Fruit fly (Drosophila melanogaster): ENCODE results near the gene Nepl20.

The Nepl20 gene

dm6 chr3R:28895014-28895413 is 14.4 kb downstream of the Nepl20 start:
- no peak for TF ChIP-seq Sin3A (optimal IDR thresholded peaks at IDR 0.05)
- no peak for TF ChIP-seq insv (optimal IDR thresholded peaks at IDR 0.05)
- TF ChIP-seq psq (optimal IDR thresholded peaks at IDR 0.05) = no peak
- no peak for TF ChIP-seq Myc (optimal IDR thresholded peaks at IDR 0.05)
- no peak for TF ChIP-seq h (optimal IDR thresholded peaks at IDR 0.05)
- no peak for TF ChIP-seq ttk (optimal IDR thresholded peaks at IDR 0.05)

dm6 chr3R:28897891-28898290 is 17.3 kb downstream of the Nepl20 start:
- no peak for TF ChIP-seq psq (optimal IDR thresholded peaks at IDR 0.05)
- no peak for TF ChIP-seq Sin3A (optimal IDR thresholded peaks at IDR 0.05)
- no peak for TF ChIP-seq ttk (optimal IDR thresholded peaks at IDR 0.05)

dm6 chr3R:28898921-28899545 is 18.4 kb downstream of the Nepl20 start:
- TF ChIP-seq Sin3A (optimal IDR thresholded peaks at IDR 0.05) (no peak), insv (optimal IDR thresholded peaks at IDR 0.05) (no peak), ttk (optimal IDR thresholded peaks at IDR 0.05) (no peak), psq (optimal IDR thresholded peaks at IDR 0.05) (no peak), h (optimal IDR thresholded peaks at IDR 0.05) (no peak), Myc (optimal IDR thresholded peaks at IDR 0.05) (no peak)

- TF ChIP-seq ttk (optimal IDR thresholded peaks at IDR 0.05) (no peak), psq (optimal IDR thresholded peaks at IDR 0.05) (no peak), insv (optimal IDR thresholded peaks at IDR 0.05) (no peak), Myc (optimal IDR thresholded peaks at IDR 0.05) (no peak), Sin3A (optimal IDR thresholded peaks at IDR 0.05) (no peak), h (optimal IDR thresholded peaks at IDR 0.05) (no peak)
Measured at dm6 chr3R:28901468-28902163, 21.0 kb downstream of the Nepl20 start.

- no peak for TF ChIP-seq h (optimal IDR thresholded peaks at IDR 0.05)
- no peak for TF ChIP-seq insv (optimal IDR thresholded peaks at IDR 0.05)
- TF ChIP-seq Myc (optimal IDR thresholded peaks at IDR 0.05) = no peak
- TF ChIP-seq Sin3A (optimal IDR thresholded peaks at IDR 0.05) = no peak
- TF ChIP-seq ttk (optimal IDR thresholded peaks at IDR 0.05) = no peak
- no peak for TF ChIP-seq psq (optimal IDR thresholded peaks at IDR 0.05)
Measured at dm6 chr3R:28903392-28903791, 22.8 kb downstream of the Nepl20 start.

dm6 chr3R:28904174-28904573 is 23.6 kb downstream of the Nepl20 start:
- TF ChIP-seq Myc (optimal IDR thresholded peaks at IDR 0.05) (no peak), ttk (optimal IDR thresholded peaks at IDR 0.05) (no peak), h (optimal IDR thresholded peaks at IDR 0.05) (no peak), insv (optimal IDR thresholded peaks at IDR 0.05) (no peak), Sin3A (optimal IDR thresholded peaks at IDR 0.05) (no peak), psq (optimal IDR thresholded peaks at IDR 0.05) (no peak)

- TF ChIP-seq h (optimal IDR thresholded peaks at IDR 0.05) = no peak
- no peak for TF ChIP-seq Myc (optimal IDR thresholded peaks at IDR 0.05)
- TF ChIP-seq insv (optimal IDR thresholded peaks at IDR 0.05) = no peak
- no peak for TF ChIP-seq psq (optimal IDR thresholded peaks at IDR 0.05)
- no peak for TF ChIP-seq ttk (optimal IDR thresholded peaks at IDR 0.05)
- TF ChIP-seq Sin3A (optimal IDR thresholded peaks at IDR 0.05) = no peak
Measured at dm6 chr3R:28904816-28905435, 24.3 kb downstream of the Nepl20 start.

- TF ChIP-seq psq (optimal IDR thresholded peaks at IDR 0.05) (no peak), h (optimal IDR thresholded peaks at IDR 0.05) (no peak), Sin3A (optimal IDR thresholded peaks at IDR 0.05) (no peak), ttk (optimal IDR thresholded peaks at IDR 0.05) (no peak), insv (optimal IDR thresholded peaks at IDR 0.05) (no peak), Myc (optimal IDR thresholded peaks at IDR 0.05) (no peak)
Measured at dm6 chr3R:28911758-28912157, 31.2 kb downstream of the Nepl20 start.

dm6 chr3R:28913039-28913438 is 32.4 kb downstream of the Nepl20 start:
- TF ChIP-seq insv (optimal IDR thresholded peaks at IDR 0.05) (no peak), Sin3A (optimal IDR thresholded peaks at IDR 0.05) (no peak), ttk (optimal IDR thresholded peaks at IDR 0.05) (no peak), h (optimal IDR thresholded peaks at IDR 0.05) (no peak), psq (optimal IDR thresholded peaks at IDR 0.05) (no peak), Myc (optimal IDR thresholded peaks at IDR 0.05) (no peak)

dm6 chr3R:28913890-28914750 is 33.5 kb downstream of the Nepl20 start:
- TF ChIP-seq Myc (optimal IDR thresholded peaks at IDR 0.05) (no peak), insv (optimal IDR thresholded peaks at IDR 0.05) (no peak), Sin3A (optimal IDR thresholded peaks at IDR 0.05) (no peak), ttk (optimal IDR thresholded peaks at IDR 0.05) (no peak), psq (optimal IDR thresholded peaks at IDR 0.05) (no peak), h (optimal IDR thresholded peaks at IDR 0.05) (no peak)

dm6 chr3R:28922744-28923143 is 42.2 kb downstream of the Nepl20 start, which contains the start of gene CG11828:
CG11828 (plus strand) TSS chr3R:28923044.
- no peak for TF ChIP-seq Sin3A (optimal IDR thresholded peaks at IDR 0.05)
- TF ChIP-seq psq (optimal IDR thresholded peaks at IDR 0.05) = no peak
- TF ChIP-seq h (optimal IDR thresholded peaks at IDR 0.05) = no peak
- TF ChIP-seq insv (optimal IDR thresholded peaks at IDR 0.05) = no peak
- no peak for TF ChIP-seq Myc (optimal IDR thresholded peaks at IDR 0.05)
